Worm (Caenorhabditis elegans) whole organism, L3 larva: ENCODE results near the gene C08F1.10.

Source experiments
- R02D3.7 ChIP-seq: fragments of 150-350 bp; optimal IDR thresholded peaks from 2 replicates; lab custom pipeline; 2014; ENCODE audit warnings: missing biosample characterization, missing genetic modification characterization
- ZK546.5 ChIP-seq: sonication (generic microtip); optimal IDR thresholded peaks from 2 replicates; lab custom pipeline; 2017; ENCODE audit warnings: missing biosample characterization, missing genetic modification characterization
- aly-2 ChIP-seq: fragments of 150-350 bp; optimal IDR thresholded peaks from 2 replicates; lab custom pipeline; 2014; ENCODE audit warnings: missing biosample characterization, missing genetic modification characterization
- ama-1 ChIP-seq: fragments of 150-350 bp; optimal IDR thresholded peaks from 2 replicates; lab custom pipeline; 2018
- ceh-16 ChIP-seq: sonication (generic microtip); optimal IDR thresholded peaks from 2 replicates; lab custom pipeline; 2017; ENCODE audit warnings: missing biosample characterization, missing genetic modification characterization
- ceh-28 ChIP-seq: fragments of 150-350 bp; optimal IDR thresholded peaks from 2 replicates; lab custom pipeline; 2014; ENCODE audit warnings: missing biosample characterization, missing genetic modification reagents, missing genetic modification characterization
- ceh-9 ChIP-seq: sonication (generic microtip); optimal IDR thresholded peaks from 2 replicates; lab custom pipeline; 2018; ENCODE audit warnings: missing biosample characterization, missing genetic modification characterization
- daf-12 ChIP-seq: fragments of 150-350 bp; optimal IDR thresholded peaks from 2 replicates; lab custom pipeline; 2014; ENCODE audit warnings: missing biosample characterization, missing genetic modification reagents, missing genetic modification characterization
- elt-1 ChIP-seq: fragments of 150-350 bp; optimal IDR thresholded peaks from 2 replicates; lab custom pipeline; 2014; ENCODE audit warnings: missing biosample characterization, missing genetic modification characterization
- elt-2 ChIP-seq: sonication (generic microtip); optimal IDR thresholded peaks from 2 replicates; lab custom pipeline; 2016; ENCODE audit warnings: missing genetic modification reagents, mild to moderate bottlenecking, missing genetic modification characterization, missing compliant biosample characterization
- eor-1 ChIP-seq, 2 experiments: fragments of 150-350 bp; optimal IDR thresholded peaks; 2 replicates each; lab custom pipeline; 2014 to 2018; ENCODE audit warnings: missing biosample characterization in 2 of 2, missing genetic modification characterization in 2 of 2
- fkh-10 ChIP-seq: sonication (generic microtip); optimal IDR thresholded peaks from 2 replicates; lab custom pipeline; 2017; ENCODE audit warnings: missing biosample characterization, missing genetic modification reagents, missing genetic modification characterization
- fkh-2 ChIP-seq: fragments of 150-350 bp; optimal IDR thresholded peaks from 2 replicates; lab custom pipeline; 2014; ENCODE audit warnings: missing biosample characterization, missing genetic modification reagents, missing genetic modification characterization
- fos-1 ChIP-seq: fragments of 150-350 bp; optimal IDR thresholded peaks from 2 replicates; lab custom pipeline; 2014; ENCODE audit warnings: missing biosample characterization, missing genetic modification characterization
- lin-15B ChIP-seq: fragments of 150-350 bp; optimal IDR thresholded peaks from 2 replicates; lab custom pipeline; 2014; ENCODE audit warnings: missing biosample characterization, missing genetic modification characterization
- lin-39 ChIP-seq: fragments of 150-350 bp; optimal IDR thresholded peaks from 2 replicates; lab custom pipeline; 2018; ENCODE audit warnings: missing biosample characterization, missing genetic modification reagents, missing genetic modification characterization
- mdl-1 ChIP-seq: fragments of 150-350 bp; optimal IDR thresholded peaks from 2 replicates; lab custom pipeline; 2014; ENCODE audit warnings: missing biosample characterization, missing genetic modification characterization
- nfya-1 ChIP-seq: sonication (generic microtip); optimal IDR thresholded peaks from 2 replicates; lab custom pipeline; 2017; ENCODE audit warnings: missing genetic modification characterization, mild to moderate bottlenecking, missing compliant biosample characterization, antibody characterized with exemption, moderate library complexity; ENCODE audit not compliant: insufficient read depth
- nhr-11 ChIP-seq: fragments of 150-350 bp; optimal IDR thresholded peaks from 2 replicates; lab custom pipeline; 2014; ENCODE audit warnings: missing biosample characterization, missing genetic modification characterization
- nhr-12 ChIP-seq: fragments of 150-350 bp; optimal IDR thresholded peaks from 2 replicates; lab custom pipeline; 2014; ENCODE audit warnings: missing biosample characterization, missing genetic modification characterization
- nhr-237 ChIP-seq: fragments of 150-350 bp; optimal IDR thresholded peaks from 2 replicates; lab custom pipeline; 2014; ENCODE audit warnings: missing biosample characterization, missing genetic modification characterization
- nhr-25 ChIP-seq: sonication (generic microtip); optimal IDR thresholded peaks from 2 replicates; lab custom pipeline; 2017; ENCODE audit warnings: missing biosample characterization, missing genetic modification characterization
- nhr-43 ChIP-seq: sonication (generic microtip); optimal IDR thresholded peaks from 2 replicates; lab custom pipeline; 2016; ENCODE audit warnings: mild to moderate bottlenecking, missing genetic modification characterization, missing compliant biosample characterization; ENCODE audit not compliant: poor library complexity, severe bottlenecking
- nhr-67 ChIP-seq: fragments of 150-350 bp; optimal IDR thresholded peaks from 2 replicates; lab custom pipeline; 2014; ENCODE audit warnings: missing biosample characterization, missing genetic modification characterization
- nhr-76 ChIP-seq: fragments of 150-350 bp; sonication (generic microtip); optimal IDR thresholded peaks from 5 replicates; lab custom pipeline; 2014; ENCODE audit warnings: missing biosample characterization, missing genetic modification characterization
- pha-4 ChIP-seq: fragments of 150-350 bp; optimal IDR thresholded peaks from 2 replicates; lab custom pipeline; 2014; ENCODE audit warnings: missing biosample characterization, missing genetic modification reagents, missing genetic modification characterization
- pqm-1 ChIP-seq: fragments of 150-350 bp; optimal IDR thresholded peaks from 2 replicates; lab custom pipeline; 2017; ENCODE audit warnings: missing biosample characterization, missing genetic modification characterization, inconsistent platforms
- sea-2 ChIP-seq: fragments of 150-350 bp; sonication (generic microtip); optimal IDR thresholded peaks from 4 replicates; lab custom pipeline; 2014; ENCODE audit warnings: missing biosample characterization, missing genetic modification reagents, missing genetic modification characterization
- skn-1 ChIP-seq: fragments of 150-350 bp; optimal IDR thresholded peaks from 2 replicates; lab custom pipeline; 2014; ENCODE audit warnings: missing biosample characterization, missing genetic modification characterization
- snpc-4 ChIP-seq: fragments of 150-350 bp; optimal IDR thresholded peaks from 2 replicates; lab custom pipeline; 2014; ENCODE audit warnings: missing biosample characterization, missing genetic modification characterization
- tbx-2 ChIP-seq: sonication (generic microtip); optimal IDR thresholded peaks from 2 replicates; lab custom pipeline; 2016; ENCODE audit warnings: mild to moderate bottlenecking, missing genetic modification characterization, missing compliant biosample characterization
- zag-1 ChIP-seq: fragments of 150-350 bp; optimal IDR thresholded peaks from 2 replicates; lab custom pipeline; 2014; ENCODE audit warnings: missing biosample characterization, missing genetic modification characterization
- ztf-4 ChIP-seq: fragments of 150-350 bp; optimal IDR thresholded peaks from 2 replicates; lab custom pipeline; 2014; ENCODE audit warnings: missing biosample characterization, missing genetic modification characterization

C08F1.10 gene

ce11 chrII:1756582-1756981, 29.5 kb downstream of the C08F1.10 start, which contains the start of gene fbxb-53:
Gene fbxb-53, plus strand, starts transcription at chrII:1756882.
- TF ChIP-seq zag-1 (tag; lab: Kevin White, UChicago) (no peak), lin-15B (tag; lab: Kevin White, UChicago) (no peak), elt-2 (tag; lab: Kevin White, UChicago) (no peak), fos-1 (tag; lab: Kevin White, UChicago) (no peak), ceh-9 (tag; lab: Kevin White, UChicago) (no peak), ama-1 (lab: Kevin White, UChicago) (no peak), nhr-11 (tag; lab: Kevin White, UChicago) (no peak), daf-12 (tag; lab: Kevin White, UChicago) (no peak), nhr-12 (tag; lab: Kevin White, UChicago) (no peak), nhr-76 (no peak), nhr-67 (tag; lab: Kevin White, UChicago) (no peak), snpc-4 (tag; lab: Kevin White, UChicago) (no peak), ztf-4 (tag; lab: Kevin White, UChicago) (no peak), R02D3.7 (no peak), nhr-25 (no peak)

ce11 chrII:1756072-1756471, 30.0 kb downstream of the C08F1.10 start, which contains the start of gene F36H5.17:
Gene F36H5.17, minus strand, starts transcription at chrII:1756172.
- TF ChIP-seq daf-12 (tag; lab: Kevin White, UChicago) = no peak

- no peak for TF ChIP-seq lin-39 (tag; lab: Kevin White, UChicago)
- no peak for TF ChIP-seq fkh-10
- TF ChIP-seq ceh-9 (tag; lab: Kevin White, UChicago) = no peak
- no peak for TF ChIP-seq nfya-1
- TF ChIP-seq zag-1 (tag; lab: Kevin White, UChicago) = no peak
- no peak for TF ChIP-seq ceh-16 (tag; lab: Kevin White, UChicago)
- no peak for TF ChIP-seq ZK546.5 (tag; lab: Kevin White, UChicago)
- TF ChIP-seq lin-15B (tag; lab: Kevin White, UChicago) = no peak
- TF ChIP-seq nhr-76 = no peak
- TF ChIP-seq tbx-2 (tag; lab: Kevin White, UChicago) = no peak
- TF ChIP-seq skn-1 (tag; lab: Kevin White, UChicago) = no peak
- TF ChIP-seq eor-1 (tag; optimal IDR thresholded peaks at IDR 0.05; lab: Kevin White, UChicago) = no peak
- TF ChIP-seq ztf-4 (tag; lab: Kevin White, UChicago) = no peak
- no peak for TF ChIP-seq nhr-25
- TF ChIP-seq aly-2 (tag; lab: Kevin White, UChicago) = no peak
- no peak for TF ChIP-seq pha-4 (tag; lab: Kevin White, UChicago)
- TF ChIP-seq mdl-1 (tag; lab: Kevin White, UChicago) = no peak
- TF ChIP-seq fkh-2 (tag; lab: Kevin White, UChicago) = no peak
These were observed 33.1 kb downstream of the C08F1.10 start, which contains the start of gene F36H5.9 for ce11 chrII:1752990-1753389. Gene F36H5.9, minus strand, starts transcription at chrII:1753090.

ce11 chrII:1750413-1750812, 35.7 kb downstream of the C08F1.10 start, which contains the start of the genes F36H5.13 and F36H5.8:
Gene F36H5.13, minus strand, starts transcription at chrII:1750513.
Gene F36H5.8, minus strand, starts transcription at chrII:1750686.
- no peak for TF ChIP-seq elt-2 (tag; lab: Kevin White, UChicago)
- no peak for TF ChIP-seq ZK546.5 (tag; lab: Kevin White, UChicago)
- no peak for TF ChIP-seq nhr-76
- no peak for TF ChIP-seq nhr-43 (tag; lab: Kevin White, UChicago)
- TF ChIP-seq ama-1 (lab: Kevin White, UChicago) = no peak

- no peak for TF ChIP-seq mdl-1 (tag; lab: Kevin White, UChicago)
- TF ChIP-seq lin-39 (tag; lab: Kevin White, UChicago) = no peak
- TF ChIP-seq nfya-1 = no peak
- no peak for TF ChIP-seq elt-2 (tag; lab: Kevin White, UChicago)
- TF ChIP-seq nhr-67 (tag; lab: Kevin White, UChicago) = no peak
- TF ChIP-seq ceh-28 (tag; lab: Kevin White, UChicago) = no peak
- TF ChIP-seq sea-2 (GFP tag; lab: Kevin White, UChicago) = no peak
- no peak for TF ChIP-seq skn-1 (tag; lab: Kevin White, UChicago)
- TF ChIP-seq ceh-9 (tag; lab: Kevin White, UChicago) = no peak
- TF ChIP-seq ceh-16 (tag; lab: Kevin White, UChicago) = no peak
- no peak for TF ChIP-seq nhr-11 (tag; lab: Kevin White, UChicago)
- TF ChIP-seq nhr-12 (tag; lab: Kevin White, UChicago) = no peak
- TF ChIP-seq elt-1 (tag; lab: Kevin White, UChicago) = no peak
- no peak for TF ChIP-seq eor-1 (tag; optimal IDR thresholded peaks at IDR 0.05; lab: Kevin White, UChicago)
- no peak for TF ChIP-seq fos-1 (tag; lab: Kevin White, UChicago)
- TF ChIP-seq ztf-4 (tag; lab: Kevin White, UChicago) = no peak
- no peak for TF ChIP-seq nhr-237
- TF ChIP-seq snpc-4 (tag; lab: Kevin White, UChicago) = no peak
- TF ChIP-seq R02D3.7 = no peak
- TF ChIP-seq pqm-1 = no peak
These were observed 41.9 kb downstream of the C08F1.10 start, which contains the start of gene clec-19 for ce11 chrII:1744183-1744582. Gene clec-19, plus strand, starts transcription at chrII:1744483.
